Fruit fly (Drosophila melanogaster) S2 (cell line): ENCODE results near the gene ago.

ENCODE experiments used
- CG8478 ChIP-seq: fragments of >200 bp; optimal IDR thresholded peaks from 2 replicates; lab custom pipeline; 2018
- CTCF ChIP-seq, 2 experiments: fragments of >200 bp; optimal IDR thresholded peaks; 2 replicates each; lab custom pipeline; 2018

DNA sequence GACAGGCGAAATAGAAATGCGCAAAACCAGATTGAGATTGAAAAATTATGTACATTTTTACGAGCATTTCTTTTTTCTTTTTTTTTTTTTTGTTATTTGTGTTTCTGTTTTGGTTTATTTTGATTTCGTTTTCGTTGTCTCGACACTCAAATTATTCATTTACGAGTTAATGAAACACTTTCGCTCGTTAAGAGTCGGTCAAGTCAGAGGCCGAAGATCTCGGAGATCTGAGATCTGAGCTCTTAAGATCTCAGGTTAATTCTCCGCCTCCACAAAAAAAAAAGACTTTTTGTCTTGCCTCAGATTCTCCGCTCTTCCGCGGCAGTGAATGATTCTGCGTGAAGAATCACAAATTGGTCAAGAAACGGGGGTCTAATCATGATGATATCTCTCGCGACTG lies 11.7 kb upstream of the ago start:
- no peak for TF ChIP-seq CTCF (optimal IDR thresholded peaks at IDR 0.05; lab: Kevin White, UChicago)
- no peak for TF ChIP-seq CG8478 (lab: Kevin White, UChicago)
